Fruit fly (Drosophila melanogaster): ENCODE measurements around the gene Pdha.

The Pdha gene

dm6 chrX:4699775-4700174 is 2.3 kb upstream of the Pdha start (continued):
- TF ChIP-seq Hr51 (GFP tag; optimal IDR thresholded peaks at IDR 0.05) = peak in 1 of 2 experiments; percentile 24
- peak; percentile 20 for TF ChIP-seq Sox102F (GFP tag; optimal IDR thresholded peaks at IDR 0.05)
- no peak for TF ChIP-seq CG1024 (GFP tag; IDR thresholded peaks at IDR 0.05)
- TF ChIP-seq ara (GFP tag; IDR thresholded peaks at IDR 0.05) = 0 out of 2 replicates have a peak, but pooled peaks have one; percentile 12
- TF ChIP-seq CG11695 (GFP tag; IDR thresholded peaks at IDR 0.05) = peak; percentile 49; the same call in 2 of the 3 replicates
- no peak for TF ChIP-seq CG9876 (GFP tag; optimal IDR thresholded peaks at IDR 0.05)
- TF ChIP-seq Sry-δ (GFP tag; optimal IDR thresholded peaks at IDR 0.05) = no peak
- 0 out of 3 replicates have a peak, but pooled peaks have one; percentile 17 for TF ChIP-seq Dbx (GFP tag; IDR thresholded peaks at IDR 0.05)
- TF ChIP-seq CTCF (GFP tag; optimal IDR thresholded peaks at IDR 0.05) = no peak
- TF ChIP-seq B-H1 (GFP tag; IDR thresholded peaks at IDR 0.05) = peak; percentile 26; the same call in 2 of the 3 replicates
- TF ChIP-seq CG14014 (GFP tag; IDR thresholded peaks at IDR 0.05) = peak; percentile 38; the same call in 1 of the 2 replicates
- no peak for TF ChIP-seq CG15479 (GFP tag; optimal IDR thresholded peaks at IDR 0.05)
- TF ChIP-seq ems (GFP tag; optimal IDR thresholded peaks at IDR 0.05) = no peak

DNA sequence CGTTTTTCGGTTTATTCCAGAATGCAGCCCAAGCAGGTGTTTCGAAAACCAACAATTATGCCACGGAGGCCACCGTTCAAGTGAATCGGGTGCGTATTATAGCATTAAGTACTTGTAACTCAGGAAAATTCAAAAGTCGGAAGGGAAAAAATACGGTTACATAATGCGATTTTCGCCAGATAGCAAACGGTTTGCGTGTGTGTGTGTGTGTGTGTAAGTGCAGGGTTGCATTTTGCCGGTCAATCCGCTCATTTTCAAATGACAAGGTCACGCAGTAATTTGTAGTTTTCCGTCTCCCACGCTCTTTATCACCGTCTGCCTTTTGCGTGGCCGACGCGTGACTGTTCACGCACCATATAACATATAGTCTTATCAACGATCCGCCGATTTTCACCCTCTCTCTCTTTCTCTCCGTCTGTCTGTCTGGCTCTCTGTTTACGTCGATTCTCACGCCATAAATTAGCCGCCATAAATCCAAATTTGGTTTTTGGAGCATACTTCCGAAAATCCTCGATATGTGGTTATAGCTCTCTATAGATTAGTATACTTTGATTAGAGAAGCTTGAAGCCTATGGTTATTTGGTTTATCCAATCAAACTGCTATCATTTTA is 825 bp downstream of the Pdha start:
- TF ChIP-seq CG8089 (GFP tag; optimal IDR thresholded peaks at IDR 0.05) (no peak), mirr (GFP tag; optimal IDR thresholded peaks at IDR 0.05) (peak; percentile 1), Dip2 (GFP tag; IDR thresholded peaks at IDR 0.05) (no peak), gce (GFP tag; IDR thresholded peaks at IDR 0.05) (no peak), CG15514 (GFP tag; optimal IDR thresholded peaks at IDR 0.05) (no peak), CG9817 (tag; optimal IDR thresholded peaks at IDR 0.05) (no peak), CG17612 (GFP tag; IDR thresholded peaks at IDR 0.05) (no peak), CG7786 (GFP tag; optimal IDR thresholded peaks at IDR 0.05) (no peak), NFAT (GFP tag; IDR thresholded peaks at IDR 0.05) (no peak), CG15479 (GFP tag; optimal IDR thresholded peaks at IDR 0.05) (no peak), Bgb (GFP tag; IDR thresholded peaks at IDR 0.05; ENCODE audit: partially characterized antibody) (no peak), dati (GFP tag; IDR thresholded peaks at IDR 0.05) (no peak), sd (tag; optimal IDR thresholded peaks at IDR 0.05) (no peak), CG3281 (GFP tag; optimal IDR thresholded peaks at IDR 0.05) (no peak), CG8944 (GFP tag; optimal IDR thresholded peaks at IDR 0.05) (no peak), Fer2 (tag; optimal IDR thresholded peaks at IDR 0.05) (no peak), CG10462 (GFP tag; optimal IDR thresholded peaks at IDR 0.05) (no peak), sug (tag; optimal IDR thresholded peaks at IDR 0.05) (peak; percentile 13), ftz-f1 (GFP tag; optimal IDR thresholded peaks at IDR 0.05) (peak; percentile 40), zen (tag; optimal IDR thresholded peaks at IDR 0.05) (no peak), CG6689 (GFP tag; IDR thresholded peaks at IDR 0.05) (no peak), Pdp1 (GFP tag; optimal IDR thresholded peaks at IDR 0.05) (peak in 1 of 2 experiments; percentile 95), Dad (GFP tag; optimal IDR thresholded peaks at IDR 0.05) (no peak), tna (GFP tag; IDR thresholded peaks at IDR 0.05; ENCODE audit: partially characterized antibody) (0 out of 2 replicates have a peak, but pooled peaks have one; percentile 11), E2f2 (GFP tag; IDR thresholded peaks at IDR 0.05) (peak; percentile 44), Eip74EF (GFP tag; optimal IDR thresholded peaks at IDR 0.05) (no peak), jumu (GFP tag; optimal IDR thresholded peaks at IDR 0.05) (no peak), CG4404 (GFP tag; IDR thresholded peaks at IDR 0.05) (no peak), corto (GFP tag; optimal IDR thresholded peaks at IDR 0.05) (no peak), CG14860 (GFP tag; IDR thresholded peaks at IDR 0.05; ENCODE audit: partially characterized antibody) (no peak), Med (GFP tag) (peak; percentile 66), Hr51 (GFP tag; optimal IDR thresholded peaks at IDR 0.05) (no peak), Dp (GFP tag; optimal IDR thresholded peaks at IDR 0.05) (peak; percentile 25), CG10209 (GFP tag; optimal IDR thresholded peaks at IDR 0.05) (no peak), cwo (GFP tag; optimal IDR thresholded peaks at IDR 0.05) (peak; percentile 77), CG12391 (tag; optimal IDR thresholded peaks at IDR 0.05) (no peak), CG16815 (GFP tag; optimal IDR thresholded peaks at IDR 0.05) (no peak), Sry-β (GFP tag; optimal IDR thresholded peaks at IDR 0.05) (no peak)
